Fruit fly (Drosophila melanogaster): ENCODE measurements around the gene CG4553.

DNA sequence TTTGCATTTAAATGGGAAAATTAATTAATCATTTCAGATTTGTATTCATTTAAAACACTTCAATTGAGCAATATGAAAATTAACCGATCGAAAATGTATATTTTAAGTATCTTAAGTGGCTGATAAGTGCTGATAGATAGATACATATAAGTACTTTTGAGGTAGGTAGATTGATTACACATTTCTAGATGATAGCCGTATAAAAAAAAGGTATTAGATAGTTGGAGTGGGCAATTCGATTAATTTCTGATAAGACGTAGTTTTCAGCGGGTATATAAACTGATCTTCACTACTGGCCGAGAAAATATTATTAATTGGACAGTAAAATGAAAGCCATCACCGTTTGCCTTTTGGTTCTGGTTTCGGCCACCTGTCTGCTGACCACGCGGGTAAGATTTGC, 28.2 kb upstream of the CG4553 start, which contains the start of gene CG5107:
- TF ChIP-seq CTCF (optimal IDR thresholded peaks at IDR 0.05) (no peak), CG8478 (optimal IDR thresholded peaks at IDR 0.05) (no peak)

All from S2 (cell line).